Fruit fly (Drosophila melanogaster) whole organism, wandering third instar larva: Measurements from ENCODE around the gene CG43799.
A peak's percentile ranks its signal among the peaks of the same experiment; 100 is the strongest.

ENCODE experiments used
- Abd-B ChIP-seq: fragments of >200 bp; optimal IDR thresholded peaks from 2 replicates; lab custom pipeline; 2017; ENCODE audit warnings: missing biosample characterization, missing genetic modification characterization
- CG32264 ChIP-seq: fragments of 200-800 bp; sonication (Bioruptor generic); optimal IDR thresholded peaks from 2 replicates; lab custom pipeline; 2016; ENCODE audit warnings: missing biosample characterization, missing genetic modification characterization
- CG9705 ChIP-seq: fragments of 200-800 bp; sonication (Bioruptor generic); optimal IDR thresholded peaks from 2 replicates; lab custom pipeline; 2018; ENCODE audit warnings: missing biosample characterization, mild to moderate bottlenecking, missing genetic modification characterization
- CrebA ChIP-seq: fragments of 200-800 bp; sonication (Bioruptor generic); optimal IDR thresholded peaks from 2 replicates; lab custom pipeline; 2016; ENCODE audit warnings: missing biosample characterization, mild to moderate bottlenecking, missing genetic modification characterization, borderline replicate concordance
- Dfd ChIP-seq: fragments of >200 bp; optimal IDR thresholded peaks from 2 replicates; lab custom pipeline; 2017; ENCODE audit warnings: missing biosample characterization, missing genetic modification characterization
- Dif ChIP-seq: fragments of 200-275, 200-300 bp; sonication (Bioruptor generic); optimal IDR thresholded peaks from 2 replicates; lab custom pipeline; 2018; ENCODE audit warnings: missing biosample characterization, missing genetic modification characterization; ENCODE audit not compliant: partially characterized antibody
- GATAd ChIP-seq: sonication (Bioruptor generic); optimal IDR thresholded peaks from 2 replicates; lab custom pipeline; 2016; ENCODE audit warnings: missing biosample characterization, missing genetic modification characterization
- HLH106 ChIP-seq: fragments of 200-800 bp; optimal IDR thresholded peaks from 3 replicates; lab custom pipeline; 2019; ENCODE audit warnings: missing biosample characterization, mild to moderate bottlenecking, missing genetic modification characterization, moderate library complexity
- Hnf4 ChIP-seq: fragments of 200-800 bp; sonication (Bioruptor generic); optimal IDR thresholded peaks from 2 replicates; lab custom pipeline; 2016; ENCODE audit warnings: missing biosample characterization, mild to moderate bottlenecking, missing genetic modification characterization
- Hr78 ChIP-seq: fragments of >200 bp; optimal IDR thresholded peaks from 2 replicates; lab custom pipeline; 2017; ENCODE audit warnings: missing biosample characterization, missing genetic modification characterization
- Hr83 ChIP-seq: fragments of 200-300 bp; sonication (Bioruptor generic); optimal IDR thresholded peaks from 2 replicates; lab custom pipeline; 2016; ENCODE audit warnings: missing biosample characterization, mild to moderate bottlenecking, missing genetic modification characterization, moderate library complexity; ENCODE audit not compliant: poor library complexity, severe bottlenecking
- Jra ChIP-seq: sonication (Bioruptor generic); optimal IDR thresholded peaks from 2 replicates; lab custom pipeline; 2016; ENCODE audit warnings: missing biosample characterization, missing genetic modification characterization
- Mio ChIP-seq: sonication (Bioruptor generic); optimal IDR thresholded peaks from 2 replicates; lab custom pipeline; 2016; ENCODE audit warnings: missing biosample characterization, missing genetic modification characterization
- Myc ChIP-seq: fragments of >200 bp; optimal IDR thresholded peaks from 2 replicates; lab custom pipeline; 2017
- N ChIP-seq: fragments of >200 bp; optimal IDR thresholded peaks from 2 replicates; lab custom pipeline; 2018; ENCODE audit warnings: missing biosample characterization, missing external identifiers, missing genetic modification characterization
- OdsH ChIP-seq: fragments of 200-800 bp; sonication (Bioruptor generic); optimal IDR thresholded peaks from 2 replicates; lab custom pipeline; 2016; ENCODE audit warnings: missing biosample characterization, mild to moderate bottlenecking, missing genetic modification characterization
- Rel ChIP-seq, 2 experiments: fragments of 200-800 bp; sonication (Bioruptor generic) in 1 of 2; optimal IDR thresholded peaks; 2 replicates in 1 of 2; 3 replicates in 1 of 2; lab custom pipeline; 2016 to 2019; ENCODE audit warnings: mild to moderate bottlenecking in 2 of 2, missing biosample characterization in 2 of 2, missing genetic modification characterization in 2 of 2, moderate library complexity in 1 of 2
- Sp1 ChIP-seq: fragments of 200-800 bp; sonication (Bioruptor generic); optimal IDR thresholded peaks from 3 replicates; lab custom pipeline; 2019; ENCODE audit warnings: missing biosample characterization, mild to moderate bottlenecking, missing genetic modification characterization, moderate library complexity
- Vsx2 ChIP-seq: fragments of 200-300, 225-300 bp; sonication (Bioruptor generic); optimal IDR thresholded peaks from 2 replicates; lab custom pipeline; 2018; ENCODE audit warnings: missing biosample characterization, missing genetic modification characterization; ENCODE audit not compliant: partially characterized antibody
- br ChIP-seq: fragments of 200-800 bp; sonication (Bioruptor generic); optimal IDR thresholded peaks from 2 replicates; lab custom pipeline; 2016; ENCODE audit warnings: missing biosample characterization, missing genetic modification characterization
- brk ChIP-seq: fragments of 200-800 bp; sonication (Bioruptor generic); optimal IDR thresholded peaks from 2 replicates; lab custom pipeline; 2016; ENCODE audit warnings: missing biosample characterization, mild to moderate bottlenecking, missing genetic modification characterization
- dl ChIP-seq, 2 experiments: fragments of 175-275, 200-275 bp in 1 of 2; fragments of 200-275 bp in 1 of 2; sonication (Bioruptor generic); optimal IDR thresholded peaks; lab custom pipeline; 2018; ENCODE audit warnings: mild to moderate bottlenecking in 2 of 2, missing biosample characterization in 2 of 2, missing genetic modification characterization in 2 of 2, moderate library complexity in 2 of 2; ENCODE audit not compliant: partially characterized antibody in 2 of 2, insufficient read depth in 1 of 2
- dmrt93B ChIP-seq: fragments of 200-800 bp; sonication (Bioruptor generic); optimal IDR thresholded peaks from 2 replicates; lab custom pipeline; 2018; ENCODE audit warnings: missing biosample characterization, mild to moderate bottlenecking, missing genetic modification characterization
- dsf ChIP-seq: sonication (Bioruptor generic); optimal IDR thresholded peaks from 2 replicates; lab custom pipeline; 2016; ENCODE audit warnings: missing biosample characterization, missing genetic modification characterization, borderline replicate concordance
- ey ChIP-seq: fragments of 200-800 bp; sonication (Bioruptor generic); optimal IDR thresholded peaks from 2 replicates; lab custom pipeline; 2016; ENCODE audit warnings: missing biosample characterization, missing genetic modification characterization
- foxo ChIP-seq, 2 experiments: fragments of 200-800 bp; sonication (Bioruptor generic); optimal IDR thresholded peaks; 2 replicates in 1 of 2; 3 replicates in 1 of 2; lab custom pipeline; 2016 to 2017; ENCODE audit warnings: missing biosample characterization in 2 of 2, missing genetic modification characterization in 2 of 2
- fru ChIP-seq: fragments of 200-800 bp; sonication (Bioruptor generic); optimal IDR thresholded peaks from 3 replicates; lab custom pipeline; 2016; ENCODE audit warnings: missing biosample characterization, mild to moderate bottlenecking, missing genetic modification characterization
- h ChIP-seq: fragments of 200-800 bp; sonication (Bioruptor generic); optimal IDR thresholded peaks from 3 replicates; lab custom pipeline; 2016; ENCODE audit warnings: missing biosample characterization, mild to moderate bottlenecking, missing genetic modification characterization
- jim ChIP-seq: fragments of 175-275, 200-325 bp; sonication (Bioruptor generic); optimal IDR thresholded peaks from 2 replicates; lab custom pipeline; 2016; ENCODE audit warnings: missing biosample characterization, mild to moderate bottlenecking, missing genetic modification characterization
- lola ChIP-seq: fragments of >200 bp; optimal IDR thresholded peaks from 2 replicates; lab custom pipeline; 2017; ENCODE audit warnings: missing biosample characterization, missing genetic modification characterization
- pan ChIP-seq: fragments of >200 bp; optimal IDR thresholded peaks from 2 replicates; lab custom pipeline; 2017
- rgr ChIP-seq: fragments of 200-800 bp; sonication (Bioruptor generic); optimal IDR thresholded peaks from 3 replicates; lab custom pipeline; 2016; ENCODE audit warnings: missing biosample characterization, mild to moderate bottlenecking, missing genetic modification characterization
- sage ChIP-seq: fragments of 200-800 bp; sonication (Bioruptor generic); optimal IDR thresholded peaks from 2 replicates; lab custom pipeline; 2016; ENCODE audit warnings: missing biosample characterization, mild to moderate bottlenecking, missing genetic modification characterization
- sv ChIP-seq: fragments of 200-800 bp; sonication (Bioruptor generic); optimal IDR thresholded peaks from 3 replicates; lab custom pipeline; 2016; ENCODE audit warnings: missing biosample characterization, missing genetic modification characterization
- tai ChIP-seq: sonication (Bioruptor generic); optimal IDR thresholded peaks from 2 replicates; lab custom pipeline; 2016; ENCODE audit warnings: missing biosample characterization, missing genetic modification characterization
- usp ChIP-seq: fragments of >200 bp; optimal IDR thresholded peaks from 2 replicates; lab custom pipeline; 2017; ENCODE audit warnings: missing biosample characterization, missing genetic modification characterization
- woc ChIP-seq: sonication (Bioruptor generic); optimal IDR thresholded peaks from 2 replicates; lab custom pipeline; 2016; ENCODE audit warnings: missing biosample characterization, mild to moderate bottlenecking, missing genetic modification characterization

CG43799 gene

DNA sequence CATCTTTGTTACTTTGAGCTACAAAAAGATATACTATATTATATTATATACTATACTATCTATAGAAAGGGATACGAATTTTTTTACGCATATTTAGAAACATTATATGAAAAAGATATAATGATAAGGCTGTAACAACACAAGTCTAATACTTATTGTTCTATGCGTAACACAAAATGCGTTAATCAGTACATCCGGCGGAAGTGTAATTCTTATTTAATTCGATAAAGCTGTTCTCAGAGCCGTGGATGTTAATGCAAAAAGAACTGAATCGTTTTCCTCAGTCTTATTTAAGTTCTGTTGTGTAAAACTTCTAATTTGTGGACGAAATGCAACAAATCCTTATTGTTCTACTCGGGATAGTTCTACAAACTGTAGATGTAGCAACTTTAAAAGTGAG is at the start of gene CG43799:
CG43799 (plus strand) TSS at position 301 of the 400 bp plus-strand sequence.
- no peak for TF ChIP-seq Hnf4 (GFP tag; lab: Kevin White, UChicago)
- no peak for TF ChIP-seq Dif (GFP tag; lab: Kevin White, UChicago)
- no peak for TF ChIP-seq Myc (lab: Kevin White, UChicago)
- TF ChIP-seq N (GFP tag; lab: Kevin White, UChicago): no peak
- no peak for TF ChIP-seq HLH106
- no peak for TF ChIP-seq rgr (GFP tag; lab: Kevin White, UChicago)
- TF ChIP-seq Sp1: no peak

DNA sequence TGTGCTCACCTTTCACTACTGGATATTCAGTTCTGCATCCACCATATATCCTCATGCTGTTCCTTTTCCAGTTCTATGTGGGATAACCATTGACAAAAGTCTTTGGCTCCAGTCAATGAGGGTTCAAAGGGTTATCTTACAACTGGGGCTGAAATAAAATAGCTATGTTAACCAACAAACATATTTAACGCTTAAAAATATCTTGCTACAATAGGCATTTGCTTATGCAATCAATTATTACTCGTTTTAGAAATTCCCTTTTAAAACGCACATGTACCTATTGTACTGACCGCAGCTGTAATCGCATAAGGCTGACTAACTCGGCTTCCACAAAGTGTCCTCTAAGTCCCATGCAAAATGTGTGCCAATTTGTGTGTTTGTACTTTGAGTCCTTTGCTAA is 48.3 kb upstream of the CG43799 start:
- TF ChIP-seq ey (GFP tag; lab: Kevin White, UChicago): no peak
- no peak for TF ChIP-seq foxo (GFP tag; optimal IDR thresholded peaks at IDR 0.05; lab: Kevin White, UChicago)
- TF ChIP-seq OdsH (GFP tag; lab: Kevin White, UChicago): no peak
- no peak for TF ChIP-seq brk (GFP tag; lab: Kevin White, UChicago)
- peak; percentile 21 for TF ChIP-seq h (GFP tag; lab: Kevin White, UChicago)

DNA sequence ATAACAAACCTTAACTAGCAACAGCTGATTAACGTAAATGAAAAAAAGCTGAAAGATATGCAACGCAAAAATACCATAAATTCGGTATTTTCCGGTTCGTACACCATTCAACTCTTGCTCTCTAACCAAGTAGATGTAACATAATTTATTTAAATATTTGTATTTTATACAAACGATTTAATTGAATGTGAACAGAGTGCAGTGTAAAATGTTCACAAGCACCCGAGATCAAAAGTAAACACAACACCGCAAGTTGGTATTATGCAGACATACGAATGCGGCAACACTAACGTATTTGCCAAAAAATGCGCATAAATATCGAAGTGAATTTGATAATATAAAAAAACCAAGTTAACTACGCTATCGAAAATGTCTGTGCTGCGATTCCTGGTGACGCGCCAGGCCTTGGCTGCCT is 45.5 kb upstream of the CG43799 start, which contains the start of gene MICU1:
MICU1 (plus strand) TSS at position 257 of the 415 bp plus-strand sequence.
- TF ChIP-seq N (GFP tag; lab: Kevin White, UChicago) (no peak), CrebA (GFP tag; lab: Kevin White, UChicago) (peak; percentile 18), Myc (lab: Kevin White, UChicago) (no peak)

DNA sequence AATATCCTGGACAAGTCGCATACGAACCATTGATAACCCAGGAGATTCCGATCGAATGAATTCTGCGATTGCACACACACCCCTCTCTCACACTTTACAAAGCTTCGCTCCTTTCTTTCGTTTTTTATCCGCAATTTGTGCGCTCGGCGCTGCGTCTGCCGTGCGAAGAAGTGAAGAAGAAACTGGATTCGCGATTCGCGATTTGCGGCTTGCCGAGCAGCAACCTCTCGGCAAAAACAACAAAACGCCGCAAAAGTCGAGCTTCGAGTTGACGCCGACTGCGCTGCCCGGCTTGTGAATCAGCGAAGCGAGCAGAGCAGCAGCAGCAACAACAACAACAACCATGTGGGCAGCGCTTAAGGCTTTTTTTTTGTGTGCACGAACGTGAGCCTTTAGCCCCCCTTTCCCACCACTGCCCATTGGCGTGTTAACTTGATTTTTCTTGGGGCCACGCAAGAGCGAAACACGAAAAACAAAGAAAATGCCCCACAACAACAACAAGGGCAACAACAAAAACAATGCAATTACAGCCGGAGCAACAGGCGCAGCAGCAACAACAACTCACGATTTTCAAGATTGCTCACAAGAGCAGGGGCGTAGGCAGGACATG is 39.5 kb upstream of the CG43799 start:
- TF ChIP-seq Hnf4 (GFP tag; lab: Kevin White, UChicago): no peak
- no peak for TF ChIP-seq rgr (GFP tag; lab: Kevin White, UChicago)
- no peak for TF ChIP-seq tai (GFP tag; lab: Kevin White, UChicago)

DNA sequence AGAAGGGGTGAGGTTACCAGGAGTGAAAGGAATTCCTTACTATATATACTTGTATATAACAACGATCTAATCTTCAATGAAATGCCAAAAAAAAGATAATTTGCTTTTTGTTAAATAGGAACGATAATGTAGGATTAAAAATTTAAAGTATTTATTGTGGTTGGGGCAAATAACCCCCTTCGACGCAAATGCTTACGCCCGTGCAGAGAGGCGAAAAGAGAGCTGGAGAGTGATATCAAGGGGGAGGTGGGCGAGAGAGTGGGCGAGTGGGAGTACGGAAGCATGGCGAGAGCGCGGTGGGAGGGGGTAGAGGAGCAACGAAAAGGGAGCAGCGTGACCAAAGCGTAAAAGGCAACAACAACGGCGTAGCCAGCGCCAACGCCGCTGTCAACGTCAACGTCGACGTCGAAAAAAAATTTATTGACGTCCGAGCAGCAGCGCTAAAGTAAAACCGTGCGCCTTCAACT is 39.0 kb upstream of the CG43799 start:
- peak; percentile 88 to 98 for TF ChIP-seq foxo (GFP tag; optimal IDR thresholded peaks at IDR 0.05; lab: Kevin White, UChicago)
- TF ChIP-seq brk (GFP tag; lab: Kevin White, UChicago): peak; percentile 95
- peak; percentile 100 for TF ChIP-seq HLH106
- peak; percentile 97 for TF ChIP-seq woc (GFP tag; lab: Kevin White, UChicago)
- TF ChIP-seq Vsx2 (GFP tag; lab: Kevin White, UChicago): no peak
- peak; percentile 97 for TF ChIP-seq Dfd
- peak; percentile 74 for TF ChIP-seq Rel (GFP tag; optimal IDR thresholded peaks at IDR 0.05; lab: Kevin White, UChicago)
- TF ChIP-seq Rel (tag; optimal IDR thresholded peaks at IDR 0.05; lab: Kevin White, UChicago): peak; percentile 90
- no peak for TF ChIP-seq Myc (lab: Kevin White, UChicago)
- peak; percentile 98 for TF ChIP-seq Hnf4 (GFP tag; lab: Kevin White, UChicago)
- no peak for TF ChIP-seq Hr78 (GFP tag; lab: Kevin White, UChicago)
- peak; percentile 99 for TF ChIP-seq rgr (GFP tag; lab: Kevin White, UChicago)
- TF ChIP-seq dsf (GFP tag; lab: Kevin White, UChicago): peak; percentile 95
- peak; percentile 97 for TF ChIP-seq tai (GFP tag; lab: Kevin White, UChicago)
- TF ChIP-seq h (GFP tag; lab: Kevin White, UChicago): peak; percentile 99
- TF ChIP-seq br (GFP tag; lab: Kevin White, UChicago): peak; percentile 99
- TF ChIP-seq fru: peak; percentile 98
- TF ChIP-seq CG9705 (GFP tag; lab: Kevin White, UChicago): peak; percentile 99
- TF ChIP-seq CrebA (GFP tag; lab: Kevin White, UChicago): peak; percentile 85
- TF ChIP-seq lola (GFP tag; lab: Kevin White, UChicago): no peak
- TF ChIP-seq ey (GFP tag; lab: Kevin White, UChicago): peak; percentile 99
- peak; percentile 97 for TF ChIP-seq sage (GFP tag; lab: Kevin White, UChicago)
- peak; percentile 100 for TF ChIP-seq Sp1
- TF ChIP-seq Dif (GFP tag; lab: Kevin White, UChicago): peak; percentile 70
- peak; percentile 99 for TF ChIP-seq OdsH (GFP tag; lab: Kevin White, UChicago)
- TF ChIP-seq dl (GFP tag; optimal IDR thresholded peaks at IDR 0.05; lab: Kevin White, UChicago; ENCODE audit: insufficient read depth in 1 of 2, partially characterized antibody in 2 of 2): peak in 1 of 2 experiments; percentile 69
- no peak for TF ChIP-seq usp
- peak; percentile 96 for TF ChIP-seq GATAd (GFP tag; lab: Kevin White, UChicago)
- TF ChIP-seq N (GFP tag; lab: Kevin White, UChicago): no peak
- peak; percentile 46 for TF ChIP-seq Hr83 (GFP tag; lab: Kevin White, UChicago)
- peak; percentile 96 for TF ChIP-seq sv (GFP tag; lab: Kevin White, UChicago)
- peak; percentile 100 for TF ChIP-seq dmrt93B (GFP tag; lab: Kevin White, UChicago)
- TF ChIP-seq Mio (GFP tag; lab: Kevin White, UChicago): peak; percentile 90
- peak; percentile 85 for TF ChIP-seq jim (GFP tag; lab: Kevin White, UChicago)
- no peak for TF ChIP-seq Abd-B (GFP tag; lab: Kevin White, UChicago)
- TF ChIP-seq CG32264 (GFP tag; lab: Kevin White, UChicago): peak; percentile 98
- peak; percentile 98 for TF ChIP-seq Jra (GFP tag; lab: Kevin White, UChicago)
- no peak for TF ChIP-seq pan (lab: Kevin White, UChicago)
